Fruit fly (Drosophila melanogaster) Kc167 (cell line): ENCODE results near the gene CG12105.

Experiments used
- Myc ChIP-seq: fragments of >200 bp; optimal IDR thresholded peaks from 2 replicates; lab custom pipeline; 2017; ENCODE audit warnings: missing external identifiers
- Sin3A ChIP-seq: fragments of >200 bp; optimal IDR thresholded peaks from 2 replicates; lab custom pipeline; 2018; ENCODE audit warnings: missing external identifiers
- insv ChIP-seq: fragments of >200 bp; optimal IDR thresholded peaks from 3 replicates; lab custom pipeline; 2018; ENCODE audit warnings: missing external identifiers
- psq ChIP-seq: fragments of >200 bp; optimal IDR thresholded peaks from 2 replicates; lab custom pipeline; 2017; ENCODE audit warnings: missing external identifiers
- ttk ChIP-seq: sonication (Bioruptor generic); optimal IDR thresholded peaks from 2 replicates; lab custom pipeline; 2017; ENCODE audit warnings: missing external identifiers

DNA sequence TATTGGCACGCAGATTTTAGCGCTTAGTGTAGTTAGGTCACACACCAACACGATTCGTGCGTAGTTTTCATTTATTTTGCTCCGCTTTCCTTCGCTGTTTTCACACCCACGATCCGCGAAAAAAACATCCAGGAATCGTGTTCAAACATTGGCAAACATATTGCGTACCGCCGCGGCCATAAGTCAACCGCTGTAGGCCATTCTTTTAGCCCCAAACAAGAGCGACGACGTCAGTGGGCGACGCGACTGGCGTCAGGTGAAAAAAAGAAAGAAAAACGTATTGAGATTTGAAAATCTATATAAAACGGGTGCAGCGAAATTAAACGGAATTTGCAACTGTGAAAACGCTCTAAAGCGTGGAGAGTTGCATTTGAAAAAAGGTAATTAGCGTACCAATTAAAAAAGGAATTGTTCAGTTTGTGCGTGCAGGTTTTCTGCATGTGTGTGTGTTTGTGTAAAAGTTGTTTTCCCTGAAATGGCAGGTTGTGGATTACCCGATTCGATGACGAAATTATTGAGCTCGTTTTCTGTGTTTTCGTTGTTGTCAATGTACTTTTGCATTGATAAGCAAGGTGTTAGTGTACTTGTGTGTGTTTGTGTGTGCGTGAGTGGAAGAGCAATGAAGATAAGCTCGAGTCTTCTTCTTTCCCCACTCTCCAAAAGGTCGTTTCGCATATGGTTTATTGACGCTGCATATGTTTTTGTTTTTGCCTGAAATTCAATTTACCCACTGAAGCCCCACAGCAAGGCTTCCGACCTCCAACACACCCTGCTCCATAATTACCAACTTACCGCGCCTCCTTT is 46.2 kb downstream of the CG12105 start, which contains the start of gene Tmep:
- TF ChIP-seq insv (lab: Kevin White, UChicago) (no peak), psq (lab: Kevin White, UChicago) (no peak), ttk (no peak), Myc (lab: Kevin White, UChicago) (no peak), Sin3A (lab: Kevin White, UChicago) (no peak)
